Worm (Caenorhabditis elegans) whole organism, L4/young adult: ENCODE results near the gene D1086.9.

Source experiments
- W03F9.2 ChIP-seq: fragments of 150-350 bp; optimal IDR thresholded peaks from 2 replicates; lab custom pipeline; 2014; ENCODE audit warnings: missing biosample characterization, missing genetic modification characterization
- dao-5 ChIP-seq: sonication (generic microtip); optimal IDR thresholded peaks from 2 replicates; lab custom pipeline; 2016; ENCODE audit warnings: missing genotype, missing genetic modification characterization, moderate library complexity, missing compliant biosample characterization

DNA sequence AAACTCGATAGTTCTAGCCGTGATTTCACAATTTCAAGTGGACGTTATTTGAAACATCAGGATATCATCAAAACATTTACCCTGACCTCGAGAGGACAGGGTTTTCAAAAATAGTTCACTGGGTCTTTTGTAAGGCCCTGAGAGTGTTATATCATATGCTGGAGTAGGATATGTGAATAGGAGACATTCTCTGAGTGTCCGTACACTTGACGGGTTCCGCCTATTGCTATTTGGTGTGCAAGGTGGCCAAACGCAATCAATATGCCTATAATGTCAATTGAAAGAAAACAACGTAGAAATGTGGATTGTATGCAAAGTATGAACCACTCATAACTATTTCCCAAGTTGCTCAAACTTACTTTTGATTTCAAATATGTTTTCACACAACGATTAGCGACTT is 6.7 kb upstream of the D1086.9 start:
- no peak for TF ChIP-seq dao-5 (tag; lab: Kevin White, UChicago)
- TF ChIP-seq W03F9.2: no peak
